Worm (Caenorhabditis elegans): ENCODE results near the gene his-8.

DNA sequence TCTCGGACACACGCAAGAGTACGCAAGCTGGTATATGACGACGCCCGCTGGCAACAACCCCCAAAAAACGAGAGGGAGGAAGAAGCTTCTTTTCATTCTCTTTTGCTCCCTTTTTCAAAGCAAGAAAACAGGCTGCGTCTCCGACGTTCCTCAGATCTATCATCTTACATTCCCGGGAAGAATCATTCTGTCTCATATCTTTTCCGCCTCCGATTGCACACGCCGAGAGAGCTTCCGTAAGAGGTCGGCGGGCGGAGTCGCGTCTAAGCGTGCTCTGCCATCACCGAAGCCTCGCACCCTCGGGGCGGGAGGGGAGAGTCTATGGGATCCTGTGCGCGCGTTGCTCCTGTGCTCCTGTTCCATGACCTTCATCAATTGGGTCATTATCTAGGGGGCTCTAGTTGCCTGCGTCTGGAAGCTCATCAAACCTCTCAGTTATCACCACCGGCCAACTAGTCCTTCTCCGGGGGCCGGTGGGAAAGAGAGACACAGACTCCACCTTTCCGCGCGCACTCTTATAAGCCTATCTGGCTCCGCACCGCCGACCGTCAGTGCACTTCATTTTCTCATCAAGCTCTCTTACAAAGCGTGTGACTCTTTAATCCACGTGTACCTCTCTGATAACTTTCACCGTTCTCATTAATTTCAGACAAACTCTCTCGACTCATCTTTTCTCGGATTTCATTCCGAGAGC, 12.8 kb upstream of the his-8 start, which contains the start of the genes slc-17.8 and asns-1:
- TF ChIP-seq nfya-1 (tag; optimal IDR thresholded peaks at IDR 0.05; ENCODE audit: borderline replicate concordance, insufficient read depth) (no peak), mes-4 (tag; optimal IDR thresholded peaks at IDR 0.05) (no peak), D2030.7 (GFP tag; IDR thresholded peaks at IDR 0.05) (no peak), attf-6 (GFP tag; IDR thresholded peaks at IDR 0.05) (no peak), ama-1 (optimal IDR thresholded peaks at IDR 0.05) (no peak), ama-1 (GFP tag; optimal IDR thresholded peaks at IDR 0.05) (no peak), ekl-4 (GFP tag; IDR thresholded peaks at IDR 0.05) (no peak), F10E7.11 (tag; optimal IDR thresholded peaks at IDR 0.05) (no peak)

All from whole organism, young adult.